Worm (Caenorhabditis elegans) whole organism, L1 larva: ENCODE data around the gene srxa-10.

Experiments
- Y116A8C.19 ChIP-seq: sonication (generic microtip); optimal IDR thresholded peaks from 2 replicates; lab custom pipeline; 2016; ENCODE audit warnings: missing compliant biosample characterization, missing genetic modification characterization, borderline replicate concordance
- ama-1 ChIP-seq: fragments of 150-350 bp; optimal IDR thresholded peaks from 2 replicates; lab custom pipeline; 2014
- ces-1 ChIP-seq: fragments of 150-350 bp; optimal IDR thresholded peaks from 2 replicates; lab custom pipeline; 2014; ENCODE audit warnings: missing biosample characterization, missing genetic modification reagents, missing genetic modification characterization
- elt-3 ChIP-seq, 6 experiments: fragments of 150-350 bp in 1 of 6; sonication (generic microtip); optimal IDR thresholded peaks; 2 replicates each; lab custom pipeline; 2017 to 2018; ENCODE audit warnings: missing biosample characterization in 6 of 6, missing genetic modification characterization in 6 of 6, inconsistent platforms in 1 of 6
- lin-13 ChIP-seq: fragments of 150-350 bp; optimal IDR thresholded peaks from 2 replicates; lab custom pipeline; 2014; ENCODE audit warnings: missing biosample characterization, missing genetic modification reagents, missing genetic modification characterization
- lin-14 ChIP-seq: fragments of 200-800 bp; sonication (Bioruptor generic); optimal IDR thresholded peaks from 2 replicates; lab custom pipeline; 2018; ENCODE audit warnings: mild to moderate bottlenecking, missing genetic modification characterization, moderate library complexity, missing compliant biosample characterization
- mep-1 ChIP-seq: fragments of 150-350 bp; optimal IDR thresholded peaks from 2 replicates; lab custom pipeline; 2014; ENCODE audit warnings: missing biosample characterization, missing genetic modification characterization
- nhr-11 ChIP-seq: fragments of 150-350 bp; optimal IDR thresholded peaks from 2 replicates; lab custom pipeline; 2014; ENCODE audit warnings: missing biosample characterization, missing genetic modification characterization
- nhr-77 ChIP-seq: fragments of 150-350 bp; optimal IDR thresholded peaks from 2 replicates; lab custom pipeline; 2014; ENCODE audit warnings: missing biosample characterization, missing genetic modification characterization
- pqm-1 ChIP-seq: sonication (generic microtip); optimal IDR thresholded peaks from 3 replicates; lab custom pipeline; 2017; ENCODE audit warnings: missing biosample characterization, missing genetic modification characterization
- unc-62 ChIP-seq: fragments of 150-350 bp; optimal IDR thresholded peaks from 2 replicates; lab custom pipeline; 2014; ENCODE audit warnings: missing biosample characterization, missing genetic modification reagents, missing genetic modification characterization
- zag-1 ChIP-seq: fragments of 150-350 bp; optimal IDR thresholded peaks from 2 replicates; lab custom pipeline; 2014; ENCODE audit warnings: missing biosample characterization, missing genetic modification characterization

ce11 chrIII:9780665-9781304, 15.6 kb downstream of the srxa-10 start, which contains the start of gene vha-1:
- peak; percentile 56 for TF ChIP-seq ama-1 (lab: Kevin White, UChicago)
- TF ChIP-seq Y116A8C.19 (tag; lab: Kevin White, UChicago), result no peak
- peak; percentile 87 for TF ChIP-seq mep-1 (tag; lab: Kevin White, UChicago)
- peak in 4 of 6 experiments; percentile 11 to 92 (median 79) for TF ChIP-seq elt-3 (tag; optimal IDR thresholded peaks at IDR 0.05; lab: Kevin White, UChicago)
- peak; percentile 83 for TF ChIP-seq lin-13 (GFP tag; lab: Kevin White, UChicago)
- no peak for TF ChIP-seq zag-1 (tag; lab: Kevin White, UChicago)
- TF ChIP-seq nhr-11, result no peak
- no peak for TF ChIP-seq ces-1
- no peak for TF ChIP-seq pqm-1 (tag; lab: Kevin White, UChicago)
- peak; percentile 90 for TF ChIP-seq nhr-77 (tag; lab: Kevin White, UChicago)
- no peak for TF ChIP-seq unc-62 (GFP tag; lab: Kevin White, UChicago)
- peak; percentile 93 for TF ChIP-seq lin-14
